Worm (Caenorhabditis elegans) whole organism, L1 larva: ENCODE data around the gene cal-2.

Experiments
- Y116A8C.19 ChIP-seq: sonication (generic microtip); optimal IDR thresholded peaks from 2 replicates; lab custom pipeline; 2016; ENCODE audit warnings: missing compliant biosample characterization, missing genetic modification characterization, borderline replicate concordance
- alr-1 ChIP-seq: fragments of 200-800 bp; sonication (Bioruptor generic); optimal IDR thresholded peaks from 2 replicates; lab custom pipeline; 2018; ENCODE audit warnings: borderline replicate concordance, mild to moderate bottlenecking, missing genetic modification characterization, missing compliant biosample characterization
- blmp-1 ChIP-seq: fragments of 150-350 bp; optimal IDR thresholded peaks from 2 replicates; lab custom pipeline; 2014; ENCODE audit warnings: missing biosample characterization, missing genetic modification characterization
- ceh-63 ChIP-seq: fragments of 200-800 bp; sonication (Bioruptor generic); optimal IDR thresholded peaks from 2 replicates; lab custom pipeline; 2018; ENCODE audit warnings: mild to moderate bottlenecking, missing genetic modification characterization, missing compliant biosample characterization
- ceh-8 ChIP-seq: fragments of 200-800 bp; sonication (Bioruptor generic); optimal IDR thresholded peaks from 2 replicates; lab custom pipeline; 2018; ENCODE audit warnings: mild to moderate bottlenecking, missing genetic modification characterization, moderate library complexity, missing compliant biosample characterization
- ceh-82 ChIP-seq, 3 experiments: fragments of 150-350 bp in 1 of 3; sonication (generic microtip) in 2 of 3; optimal IDR thresholded peaks; 2 replicates each; lab custom pipeline; 2014 to 2017; ENCODE audit warnings: missing biosample characterization in 3 of 3, missing genetic modification characterization in 3 of 3
- ceh-88 ChIP-seq: fragments of 200-800 bp; sonication (Bioruptor generic); IDR thresholded peaks from 2 replicates; pipeline ENCODE4 v1.3.6; 2022; ENCODE audit warnings: missing genetic modification characterization, missing compliant biosample characterization
- dpl-1 ChIP-seq, 3 experiments: fragments of 150-350 bp in 2 of 3; sonication (generic microtip) in 1 of 3; optimal IDR thresholded peaks; 2 replicates each; lab custom pipeline; 2014 to 2017; ENCODE audit warnings: missing biosample characterization in 3 of 3, missing genetic modification characterization in 3 of 3, missing genetic modification reagents in 3 of 3
- dsc-1 ChIP-seq: sonication (generic microtip); optimal IDR thresholded peaks from 2 replicates; lab custom pipeline; 2016; ENCODE audit warnings: mild to moderate bottlenecking, missing genetic modification characterization, missing compliant biosample characterization
- efl-1 ChIP-seq, 4 experiments: fragments of 150-350 bp; optimal IDR thresholded peaks in 3 of 4; peaks in 1 of 4; 1 replicate in 1 of 4; 2 replicates in 3 of 4; lab custom pipeline; 2014; ENCODE audit warnings: missing biosample characterization in 2 of 4, missing genetic modification characterization in 2 of 4, missing genetic modification reagents in 2 of 4
- egl-27 ChIP-seq, 2 experiments: fragments of 150-350 bp in 1 of 2; sonication (generic microtip); optimal IDR thresholded peaks; 3 replicates each; lab custom pipeline; 2017 to 2018; ENCODE audit warnings: missing biosample characterization in 2 of 2, missing genetic modification characterization in 2 of 2, missing genetic modification reagents in 2 of 2
- elt-2 ChIP-seq: sonication (generic microtip); optimal IDR thresholded peaks from 2 replicates; lab custom pipeline; 2016; ENCODE audit warnings: missing genetic modification characterization, mild to moderate bottlenecking, inconsistent platforms, missing compliant biosample characterization, missing genetic modification reagents
- elt-3 ChIP-seq, 6 experiments: fragments of 150-350 bp in 1 of 6; sonication (generic microtip); optimal IDR thresholded peaks; 2 replicates each; lab custom pipeline; 2017 to 2018; ENCODE audit warnings: missing biosample characterization in 6 of 6, missing genetic modification characterization in 6 of 6, inconsistent platforms in 1 of 6
- ets-5 ChIP-seq: fragments of 200-800 bp; sonication (Bioruptor generic); IDR thresholded peaks from 2 replicates; pipeline ENCODE4 v1.3.6; 2022; ENCODE audit warnings: missing genetic modification characterization, missing compliant biosample characterization
- grh-1 ChIP-seq: fragments of 200-800 bp; sonication (Bioruptor generic); IDR thresholded peaks from 2 replicates; pipeline ENCODE4 v1.3.6; 2022; ENCODE audit warnings: missing genetic modification reagents, missing genetic modification characterization, missing compliant biosample characterization
- hlh-17 ChIP-seq: fragments of 200-800 bp; sonication (Bioruptor generic); optimal IDR thresholded peaks from 2 replicates; lab custom pipeline; 2018; ENCODE audit warnings: missing genetic modification characterization, mild to moderate bottlenecking, missing compliant biosample characterization, moderate library complexity, borderline replicate concordance
- hlh-4 ChIP-seq: sonication (generic microtip); optimal IDR thresholded peaks from 2 replicates; lab custom pipeline; 2016; ENCODE audit warnings: mild to moderate bottlenecking, missing genetic modification characterization, missing compliant biosample characterization
- isw-1 ChIP-seq: fragments of 200-800 bp; sonication (Bioruptor generic); IDR thresholded peaks from 2 replicates; pipeline ENCODE4 v1.3.6; 2022; ENCODE audit warnings: missing genetic modification characterization, missing compliant biosample characterization
- lin-13 ChIP-seq: fragments of 150-350 bp; optimal IDR thresholded peaks from 2 replicates; lab custom pipeline; 2014; ENCODE audit warnings: missing biosample characterization, missing genetic modification reagents, missing genetic modification characterization
- lin-14 ChIP-seq: fragments of 200-800 bp; sonication (Bioruptor generic); optimal IDR thresholded peaks from 2 replicates; lab custom pipeline; 2018; ENCODE audit warnings: mild to moderate bottlenecking, missing genetic modification characterization, moderate library complexity, missing compliant biosample characterization
- lin-35 ChIP-seq, 2 experiments: fragments of 150-350 bp; optimal IDR thresholded peaks; 2 replicates each; lab custom pipeline; 2014; ENCODE audit warnings: missing biosample characterization in 2 of 2, missing genetic modification characterization in 2 of 2, missing genetic modification reagents in 2 of 2
- lir-3 ChIP-seq: sonication (generic microtip); optimal IDR thresholded peaks from 2 replicates; lab custom pipeline; 2016; ENCODE audit warnings: mild to moderate bottlenecking, missing genetic modification characterization, moderate library complexity, missing compliant biosample characterization; ENCODE audit not compliant: poor library complexity
- lsy-2 ChIP-seq, 2 experiments: fragments of 150-350 bp; optimal IDR thresholded peaks; 2 replicates each; lab custom pipeline; 2014; ENCODE audit warnings: missing biosample characterization in 2 of 2, missing genetic modification characterization in 2 of 2
- mab-9 ChIP-seq: fragments of 200-800 bp; sonication (Bioruptor generic); IDR thresholded peaks from 2 replicates; pipeline ENCODE4 v1.3.6; 2022; ENCODE audit warnings: missing genetic modification reagents, missing genetic modification characterization, missing compliant biosample characterization
- mdl-1 ChIP-seq, 2 experiments: fragments of 150-350 bp; optimal IDR thresholded peaks; 2 replicates each; lab custom pipeline; 2014 to 2017; ENCODE audit warnings: missing biosample characterization in 2 of 2, missing genetic modification characterization in 2 of 2, inconsistent platforms in 1 of 2
- mef-2 ChIP-seq: fragments of 150-350 bp; optimal IDR thresholded peaks from 2 replicates; lab custom pipeline; 2014; ENCODE audit warnings: missing biosample characterization, missing genetic modification characterization
- mep-1 ChIP-seq: fragments of 150-350 bp; optimal IDR thresholded peaks from 2 replicates; lab custom pipeline; 2014; ENCODE audit warnings: missing biosample characterization, missing genetic modification characterization
- nhr-11 ChIP-seq: fragments of 150-350 bp; optimal IDR thresholded peaks from 2 replicates; lab custom pipeline; 2014; ENCODE audit warnings: missing biosample characterization, missing genetic modification characterization
- nhr-19 ChIP-seq: fragments of 200-800 bp; sonication (Bioruptor generic); conservative IDR thresholded peaks from 2 replicates; pipeline ENCODE4 v1.3.6; 2022; ENCODE audit warnings: missing genetic modification characterization, missing compliant biosample characterization
- nhr-20 ChIP-seq: sonication (generic microtip); optimal IDR thresholded peaks from 2 replicates; lab custom pipeline; 2016; ENCODE audit warnings: mild to moderate bottlenecking, missing genetic modification characterization, missing compliant biosample characterization
- nhr-237 ChIP-seq: fragments of 150-350 bp; optimal IDR thresholded peaks from 2 replicates; lab custom pipeline; 2014; ENCODE audit warnings: missing biosample characterization, missing genetic modification characterization
- nhr-28 ChIP-seq: fragments of 150-350 bp; optimal IDR thresholded peaks from 2 replicates; lab custom pipeline; 2014; ENCODE audit warnings: missing biosample characterization, missing genetic modification characterization
- nhr-71 ChIP-seq: sonication (generic microtip); optimal IDR thresholded peaks from 2 replicates; lab custom pipeline; 2016; ENCODE audit warnings: mild to moderate bottlenecking, missing genetic modification characterization, moderate library complexity, missing compliant biosample characterization
- nhr-77 ChIP-seq: fragments of 150-350 bp; optimal IDR thresholded peaks from 2 replicates; lab custom pipeline; 2014; ENCODE audit warnings: missing biosample characterization, missing genetic modification characterization
- nhr-84 ChIP-seq: sonication (generic microtip); optimal IDR thresholded peaks from 2 replicates; lab custom pipeline; 2017; ENCODE audit warnings: missing biosample characterization, missing genetic modification characterization
- nhr-85 ChIP-seq: sonication (generic microtip); peaks from one replicate; lab custom pipeline; 2016; ENCODE audit warnings: missing genetic modification characterization, inconsistent platforms, missing compliant biosample characterization
- nhr-90 ChIP-seq: sonication (generic microtip); optimal IDR thresholded peaks from 2 replicates; lab custom pipeline; 2016; ENCODE audit warnings: mild to moderate bottlenecking, missing genetic modification characterization, missing compliant biosample characterization; ENCODE audit not compliant: poor library complexity
- pax-3 ChIP-seq: fragments of 200-800 bp; sonication (Bioruptor generic); optimal IDR thresholded peaks from 2 replicates; lab custom pipeline; 2018; ENCODE audit warnings: mild to moderate bottlenecking, missing genetic modification characterization, moderate library complexity, missing compliant biosample characterization
- rnt-1 ChIP-seq: sonication (generic microtip); optimal IDR thresholded peaks from 2 replicates; lab custom pipeline; 2016; ENCODE audit warnings: mild to moderate bottlenecking, missing genetic modification characterization, moderate library complexity, missing compliant biosample characterization
- snpc-4 ChIP-seq: fragments of 150-350 bp; optimal IDR thresholded peaks from 2 replicates; lab custom pipeline; 2014; ENCODE audit warnings: missing biosample characterization, missing genetic modification characterization
- snu-23 ChIP-seq: sonication (generic microtip); optimal IDR thresholded peaks from 2 replicates; lab custom pipeline; 2016; ENCODE audit warnings: missing genetic modification characterization, missing compliant biosample characterization
- sox-4 ChIP-seq: sonication (generic microtip); optimal IDR thresholded peaks from 2 replicates; lab custom pipeline; 2016; ENCODE audit warnings: missing genetic modification characterization, missing compliant biosample characterization
- sptf-1 ChIP-seq: fragments of 150-350 bp; optimal IDR thresholded peaks from 2 replicates; lab custom pipeline; 2014; ENCODE audit warnings: missing biosample characterization, missing genetic modification characterization
- sup-37 ChIP-seq: fragments of 200-800 bp; sonication (Bioruptor generic); optimal IDR thresholded peaks from 2 replicates; lab custom pipeline; 2018; ENCODE audit warnings: mild to moderate bottlenecking, missing genetic modification characterization, missing compliant biosample characterization
- swsn-7 ChIP-seq: sonication (generic microtip); optimal IDR thresholded peaks from 2 replicates; lab custom pipeline; 2016; ENCODE audit warnings: missing genetic modification characterization, missing compliant biosample characterization
- tbx-2 ChIP-seq: sonication (generic microtip); optimal IDR thresholded peaks from 2 replicates; lab custom pipeline; 2016; ENCODE audit warnings: missing genetic modification characterization, missing compliant biosample characterization
- unc-30 ChIP-seq: sonication (generic microtip); optimal IDR thresholded peaks from 2 replicates; lab custom pipeline; 2017; ENCODE audit warnings: missing biosample characterization, missing genetic modification characterization
- unc-62 ChIP-seq: fragments of 150-350 bp; optimal IDR thresholded peaks from 2 replicates; lab custom pipeline; 2014; ENCODE audit warnings: missing biosample characterization, missing genetic modification reagents, missing genetic modification characterization
- unc-86 ChIP-seq: sonication (generic microtip); optimal IDR thresholded peaks from 2 replicates; lab custom pipeline; 2016; ENCODE audit warnings: missing genetic modification characterization, missing compliant biosample characterization
- unc-98 ChIP-seq: fragments of 200-800 bp; sonication (Bioruptor generic); IDR thresholded peaks from 2 replicates; pipeline ENCODE4 v1.3.6; 2022; ENCODE audit warnings: missing genetic modification characterization, missing compliant biosample characterization
- zag-1 ChIP-seq: fragments of 150-350 bp; optimal IDR thresholded peaks from 2 replicates; lab custom pipeline; 2014; ENCODE audit warnings: missing biosample characterization, missing genetic modification characterization
- zip-4 ChIP-seq: fragments of 200-800 bp; sonication (Bioruptor generic); optimal IDR thresholded peaks from 2 replicates; lab custom pipeline; 2018; ENCODE audit warnings: mild to moderate bottlenecking, missing genetic modification characterization, moderate library complexity, missing compliant biosample characterization

Gene cal-2

ce11 chrII:8964835-8965234 lies 4.3 kb downstream of the cal-2 start, which contains the start of the genes ndub-3 and C18E9.2:
TSS of gene ndub-3 (minus strand) at chrII:8964890.
TSS of gene C18E9.2 (plus strand) at chrII:8965006.
- peak; percentile 33 for TF ChIP-seq nhr-71 (tag; lab: Kevin White, UChicago)
- no peak for TF ChIP-seq grh-1 (GFP tag; lab: Robert Waterston, UW)
- TF ChIP-seq zag-1 (tag; lab: Kevin White, UChicago) = no peak
- TF ChIP-seq tbx-2 (tag; lab: Kevin White, UChicago) = peak; percentile 6
- TF ChIP-seq zip-4 (GFP tag; lab: Kevin White, UChicago) = no peak
- TF ChIP-seq nhr-85 (tag; lab: Kevin White, UChicago) = no peak
- TF ChIP-seq snpc-4 (tag; lab: Kevin White, UChicago) = no peak
- TF ChIP-seq rnt-1 = peak; percentile 26
- TF ChIP-seq lsy-2 (tag; optimal IDR thresholded peaks at IDR 0.05; lab: Kevin White, UChicago) = peak; percentile 13 to 75
- no peak for TF ChIP-seq nhr-237 (tag; lab: Kevin White, UChicago)
- TF ChIP-seq unc-30 (tag; lab: Kevin White, UChicago) = no peak
- TF ChIP-seq elt-3 (tag; optimal IDR thresholded peaks at IDR 0.05; lab: Kevin White, UChicago) = no peak
- no peak for TF ChIP-seq alr-1
- no peak for TF ChIP-seq nhr-20 (tag; lab: Kevin White, UChicago)
- no peak for TF ChIP-seq mef-2 (tag; lab: Kevin White, UChicago)
- no peak for TF ChIP-seq isw-1 (GFP tag; lab: Robert Waterston, UW)
- peak in 1 of 2 experiments; percentile 24 for TF ChIP-seq mdl-1 (tag; optimal IDR thresholded peaks at IDR 0.05; lab: Kevin White, UChicago)
- no peak for TF ChIP-seq pax-3 (tag; lab: Kevin White, UChicago)
- no peak for TF ChIP-seq unc-98
- no peak for TF ChIP-seq hlh-17 (GFP tag; lab: Kevin White, UChicago)
- peak; percentile 32 for TF ChIP-seq snu-23 (GFP tag; lab: Kevin White, UChicago)
- no peak for TF ChIP-seq nhr-77
- TF ChIP-seq nhr-11 (tag; lab: Kevin White, UChicago) = no peak
- no peak for TF ChIP-seq nhr-28
- TF ChIP-seq dsc-1 (tag; lab: Kevin White, UChicago) = no peak
- peak; percentile 66 to 67 for TF ChIP-seq efl-1 (optimal IDR thresholded peaks at IDR 0.05; lab: Kevin White, UChicago)
- TF ChIP-seq efl-1 (GFP tag; optimal IDR thresholded peaks at IDR 0.05 in 1 of 2; lab: Kevin White, UChicago) = peak; percentile 48 to 95
- no peak for TF ChIP-seq ceh-8 (GFP tag; lab: Kevin White, UChicago)
- peak; percentile 38 to 66 (median 56) for TF ChIP-seq dpl-1 (GFP tag; optimal IDR thresholded peaks at IDR 0.05; lab: Kevin White, UChicago)
- TF ChIP-seq sptf-1 (tag; lab: Kevin White, UChicago) = no peak
- no peak for TF ChIP-seq nhr-19 (GFP tag; lab: Robert Waterston, UW)
- TF ChIP-seq unc-86 (tag; lab: Kevin White, UChicago) = no peak
- no peak for TF ChIP-seq lir-3 (tag; lab: Kevin White, UChicago)
- no peak for TF ChIP-seq sox-4
- TF ChIP-seq hlh-4 (tag; lab: Kevin White, UChicago) = no peak
- peak in 2 of 3 experiments; percentile 4 to 64 for TF ChIP-seq ceh-82 (tag; optimal IDR thresholded peaks at IDR 0.05; lab: Kevin White, UChicago)
- no peak for TF ChIP-seq ceh-88 (GFP tag; lab: Robert Waterston, UW)
- TF ChIP-seq blmp-1 (tag; lab: Kevin White, UChicago) = no peak
- no peak for TF ChIP-seq lin-13 (GFP tag; lab: Kevin White, UChicago)
- TF ChIP-seq mab-9 (GFP tag; lab: Robert Waterston, UW) = no peak
- peak; percentile 59 to 79 for TF ChIP-seq lin-35 (GFP tag; optimal IDR thresholded peaks at IDR 0.05; lab: Kevin White, UChicago)
- TF ChIP-seq mep-1 (tag; lab: Kevin White, UChicago) = no peak
- no peak for TF ChIP-seq sup-37 (GFP tag; lab: Kevin White, UChicago)
- no peak for TF ChIP-seq nhr-90 (tag; lab: Kevin White, UChicago)
- TF ChIP-seq egl-27 (tag; optimal IDR thresholded peaks at IDR 0.05; lab: Kevin White, UChicago) = no peak
- no peak for TF ChIP-seq ceh-63 (GFP tag; lab: Kevin White, UChicago)
- no peak for TF ChIP-seq elt-2
- peak; percentile 50 for TF ChIP-seq lin-14
- TF ChIP-seq ets-5 (GFP tag; lab: Robert Waterston, UW) = no peak
- no peak for TF ChIP-seq unc-62 (GFP tag; lab: Kevin White, UChicago)
- no peak for TF ChIP-seq Y116A8C.19 (tag; lab: Kevin White, UChicago)
- TF ChIP-seq nhr-84 (tag; lab: Kevin White, UChicago) = no peak
- TF ChIP-seq swsn-7 = no peak
